Worm (Caenorhabditis elegans) whole organism, midembryonic: ENCODE results near the gene pals-31.

Source experiments
- T22C8.4 ChIP-seq: fragments of 200-800 bp; sonication (Bioruptor generic); IDR thresholded peaks from 2 replicates; pipeline ENCODE4 v1.3.6; 2022; ENCODE audit warnings: missing genetic modification characterization, missing compliant biosample characterization
- cog-1 ChIP-seq: sonication (generic microtip); optimal IDR thresholded peaks from 2 replicates; lab custom pipeline; 2016; ENCODE audit warnings: missing genetic modification characterization, missing compliant biosample characterization
- flt-1 ChIP-seq: fragments of 200-800 bp; sonication (Bioruptor generic); IDR thresholded peaks from 2 replicates; pipeline ENCODE4 v1.3.6; 2022; ENCODE audit warnings: missing genetic modification characterization, missing compliant biosample characterization
- klf-2 ChIP-seq: fragments of 200-800 bp; sonication (Bioruptor generic); conservative IDR thresholded peaks from 2 replicates; pipeline ENCODE4 v1.3.6; 2022; ENCODE audit warnings: missing genetic modification reagents, missing genetic modification characterization, missing compliant biosample characterization
- ref-1 ChIP-seq: fragments of 200-800 bp; sonication (Bioruptor generic); conservative IDR thresholded peaks from 2 replicates; pipeline ENCODE4 v1.3.6; 2022; ENCODE audit warnings: missing genetic modification reagents, missing genetic modification characterization, missing compliant biosample characterization
- tab-1 ChIP-seq: fragments of 200-800 bp; sonication (Bioruptor generic); IDR thresholded peaks from 2 replicates; pipeline ENCODE4 v1.3.6; 2022; ENCODE audit warnings: missing genetic modification characterization, missing compliant biosample characterization
- ztf-23 ChIP-seq: fragments of 200-800 bp; sonication (Bioruptor generic); IDR thresholded peaks from 2 replicates; pipeline ENCODE4 v1.3.6; 2022; ENCODE audit warnings: missing genetic modification reagents, missing genetic modification characterization, missing compliant biosample characterization
- ztf-29 ChIP-seq: fragments of 200-800 bp; sonication (Bioruptor generic); IDR thresholded peaks from 2 replicates; pipeline ENCODE4 v1.3.6; 2022; ENCODE audit warnings: missing genetic modification reagents, missing genetic modification characterization, missing compliant biosample characterization

ce11 chrV:596923-597322 lies 39.5 kb upstream of the pals-31 start:
- TF ChIP-seq tab-1 (GFP tag; lab: Robert Waterston, UW) (no peak), cog-1 (tag; lab: Kevin White, UChicago) (no peak), flt-1 (GFP tag; lab: Robert Waterston, UW) (no peak), ref-1 (GFP tag; lab: Robert Waterston, UW) (no peak), ztf-29 (GFP tag; lab: Robert Waterston, UW) (no peak), klf-2 (GFP tag; lab: Robert Waterston, UW) (no peak), ztf-23 (no peak), T22C8.4 (GFP tag; lab: Robert Waterston, UW) (no peak)
